Fruit fly (Drosophila melanogaster) whole organism, embryonic: ENCODE measurements around the gene MsrA.

Source experiments
- Asciz ChIP-seq: fragments of 200-800 bp; sonication (Bioruptor generic); optimal IDR thresholded peaks from 2 replicates; lab custom pipeline; 2017; ENCODE audit warnings: missing biosample characterization, mild to moderate bottlenecking, missing genetic modification characterization, missing genetic modification reagents
- Atf3 ChIP-seq: fragments of 200-800 bp; sonication (Bioruptor generic); optimal IDR thresholded peaks from 3 replicates; lab custom pipeline; 2016; ENCODE audit warnings: missing biosample characterization, missing genetic modification characterization
- CG11504 ChIP-seq: fragments of 200-800 bp; sonication (Bioruptor generic); optimal IDR thresholded peaks from 3 replicates; lab custom pipeline; 2019; ENCODE audit warnings: missing biosample characterization, mild to moderate bottlenecking, missing genetic modification characterization, moderate library complexity
- CG12769 ChIP-seq: fragments of 200-800 bp; sonication (Bioruptor generic); optimal IDR thresholded peaks from 2 replicates; lab custom pipeline; 2019; ENCODE audit warnings: missing biosample characterization, mild to moderate bottlenecking, missing genetic modification characterization, moderate library complexity
- CG13123 ChIP-seq: fragments of 200-800 bp; sonication (Bioruptor generic); optimal IDR thresholded peaks from 2 replicates; lab custom pipeline; 2016; ENCODE audit warnings: missing biosample characterization, missing genetic modification characterization
- CG13296 ChIP-seq: fragments of 200-800 bp; sonication (Bioruptor generic); optimal IDR thresholded peaks from 3 replicates; lab custom pipeline; 2018; ENCODE audit warnings: missing biosample characterization, mild to moderate bottlenecking, missing genetic modification characterization
- CG14441 ChIP-seq: fragments of 200-800 bp; sonication (Bioruptor generic); IDR thresholded peaks from 2 replicates; pipeline ENCODE4 v1.3.6; 2022; ENCODE audit warnings: missing biosample characterization, missing genetic modification characterization
- CG17361 ChIP-seq: fragments of 200-800 bp; sonication (Bioruptor generic); IDR thresholded peaks from 3 replicates; pipeline ENCODE4 v1.3.6; 2022; ENCODE audit warnings: missing biosample characterization, missing genetic modification characterization
- CG31441 ChIP-seq: fragments of 200-800 bp; sonication (Bioruptor generic); IDR thresholded peaks from 2 replicates; pipeline ENCODE4 v1.3.6; 2022; ENCODE audit warnings: missing biosample characterization, missing genetic modification characterization
- D19B ChIP-seq: fragments of 200-800 bp; sonication (Bioruptor generic); optimal IDR thresholded peaks from 2 replicates; lab custom pipeline; 2017; ENCODE audit warnings: missing biosample characterization, mild to moderate bottlenecking, missing genetic modification characterization
- Dll ChIP-seq: fragments of 200-800 bp; sonication (Bioruptor generic); IDR thresholded peaks from 4 replicates; pipeline ENCODE4 v1.3.6; 2022; ENCODE audit warnings: missing biosample characterization, missing genetic modification characterization; ENCODE audit not compliant: partially characterized antibody
- Ets65A ChIP-seq: fragments of 200-800 bp; sonication (Bioruptor generic); peaks from one replicate; lab custom pipeline; 2016; ENCODE audit warnings: missing biosample characterization, missing genetic modification characterization
- GATAe ChIP-seq: fragments of 200-800 bp; sonication (Bioruptor generic); conservative IDR thresholded peaks from 2 replicates; pipeline ENCODE4 v1.3.6; 2022; ENCODE audit warnings: missing biosample characterization, missing genetic modification characterization
- H2.0 ChIP-seq: fragments of 200-800 bp; sonication (Bioruptor generic); IDR thresholded peaks from 2 replicates; pipeline ENCODE4 v1.3.6; 2022; ENCODE audit warnings: missing biosample characterization, missing genetic modification characterization
- HLH3B ChIP-seq: fragments of 200-800 bp; sonication (Bioruptor generic); IDR thresholded peaks from 2 replicates; pipeline ENCODE4 v1.3.6; 2022; ENCODE audit warnings: missing biosample characterization, missing genetic modification characterization
- HLH4C ChIP-seq: fragments of 200-800 bp; sonication (Bioruptor generic); IDR thresholded peaks from 3 replicates; pipeline ENCODE4 v1.3.6; 2022; ENCODE audit warnings: missing biosample characterization, missing genetic modification characterization; ENCODE audit not compliant: partially characterized antibody
- HmgD ChIP-seq: fragments of 200-800 bp; sonication (Bioruptor generic); optimal IDR thresholded peaks from 3 replicates; lab custom pipeline; 2016; ENCODE audit warnings: missing biosample characterization, missing genetic modification characterization
- Lpt ChIP-seq: fragments of >200 bp; optimal IDR thresholded peaks from 2 replicates; lab custom pipeline; 2018; ENCODE audit warnings: missing biosample characterization, missing genetic modification characterization
- MESR4 ChIP-seq: fragments of 200-800 bp; sonication (Bioruptor generic); optimal IDR thresholded peaks from 2 replicates; lab custom pipeline; 2018; ENCODE audit warnings: missing biosample characterization, mild to moderate bottlenecking, missing genetic modification characterization, moderate library complexity
- MTF-1 ChIP-seq: fragments of 200-800 bp; sonication (Bioruptor generic); optimal IDR thresholded peaks from 2 replicates; lab custom pipeline; 2018; ENCODE audit warnings: missing biosample characterization, mild to moderate bottlenecking, missing genetic modification characterization, borderline replicate concordance
- Mad ChIP-seq: fragments of 200-800 bp; sonication (Bioruptor generic); optimal IDR thresholded peaks from 2 replicates; lab custom pipeline; 2016; ENCODE audit warnings: missing biosample characterization, missing genetic modification characterization
- Mes4 ChIP-seq: fragments of 200-800 bp; sonication (Bioruptor generic); optimal IDR thresholded peaks from 2 replicates; lab custom pipeline; 2016; ENCODE audit warnings: missing biosample characterization, missing genetic modification characterization
- NC2β ChIP-seq: fragments of 200-800 bp; sonication (Bioruptor generic); optimal IDR thresholded peaks from 2 replicates; lab custom pipeline; 2016; ENCODE audit warnings: missing biosample characterization, missing genetic modification characterization
- Opbp ChIP-seq: fragments of 200-800 bp; sonication (Bioruptor generic); IDR thresholded peaks from 3 replicates; pipeline ENCODE4 v1.3.6; 2022; ENCODE audit warnings: missing biosample characterization, missing genetic modification characterization; ENCODE audit not compliant: partially characterized antibody
- Rfx ChIP-seq: fragments of 200-800 bp; sonication (Bioruptor generic); IDR thresholded peaks from 2 replicates; pipeline ENCODE4 v1.3.6; 2022; ENCODE audit warnings: missing biosample characterization, missing genetic modification characterization
- bbx ChIP-seq: fragments of 200-800 bp; sonication (Bioruptor generic); IDR thresholded peaks from 2 replicates; pipeline ENCODE4 v1.3.6; 2022; ENCODE audit warnings: missing biosample characterization, missing genetic modification characterization; ENCODE audit not compliant: partially characterized antibody
- bigmax ChIP-seq: fragments of 200-800 bp; sonication (Bioruptor generic); optimal IDR thresholded peaks from 2 replicates; lab custom pipeline; 2018; ENCODE audit warnings: missing biosample characterization, mild to moderate bottlenecking, missing genetic modification characterization
- caup ChIP-seq: fragments of 200-800 bp; sonication (Bioruptor generic); optimal IDR thresholded peaks from 3 replicates; lab custom pipeline; 2017; ENCODE audit warnings: missing biosample characterization, mild to moderate bottlenecking, missing genetic modification characterization, moderate library complexity; ENCODE audit not compliant: severe bottlenecking
- chinmo ChIP-seq: fragments of 200-800 bp; sonication (Bioruptor generic); IDR thresholded peaks from 4 replicates; pipeline ENCODE4 v1.3.6; 2022; ENCODE audit warnings: missing biosample characterization, missing genetic modification characterization; ENCODE audit not compliant: partially characterized antibody
- dmrt99B ChIP-seq: fragments of 200-800 bp; sonication (Bioruptor generic); optimal IDR thresholded peaks from 2 replicates; lab custom pipeline; 2018; ENCODE audit warnings: missing biosample characterization, mild to moderate bottlenecking, missing genetic modification characterization, moderate library complexity
- ewg ChIP-seq: fragments of 200-800 bp; sonication (Bioruptor generic); optimal IDR thresholded peaks from 3 replicates; lab custom pipeline; 2017; ENCODE audit warnings: mild to moderate bottlenecking, missing biosample characterization, missing genetic modification reagents, missing genetic modification characterization
- gcm2 ChIP-seq: fragments of 200-800 bp; sonication (Bioruptor generic); optimal IDR thresholded peaks from 2 replicates; lab custom pipeline; 2016; ENCODE audit warnings: missing biosample characterization, missing genetic modification characterization
- gsb ChIP-seq: fragments of 200-800 bp; sonication (Bioruptor generic); IDR thresholded peaks from 2 replicates; pipeline ENCODE4 v1.3.6; 2022; ENCODE audit warnings: missing biosample characterization, missing genetic modification characterization
- maf-S ChIP-seq: fragments of 200-800 bp; sonication (Bioruptor generic); optimal IDR thresholded peaks from 2 replicates; lab custom pipeline; 2016; ENCODE audit warnings: missing biosample characterization, missing genetic modification characterization
- odd ChIP-seq: fragments of 200-800 bp; sonication (Bioruptor generic); optimal IDR thresholded peaks from 2 replicates; lab custom pipeline; 2017; ENCODE audit warnings: missing biosample characterization, mild to moderate bottlenecking, missing genetic modification characterization
- peb ChIP-seq: fragments of 200-800 bp; sonication (Bioruptor generic); IDR thresholded peaks from 2 replicates; pipeline ENCODE4 v1.3.6; 2022; ENCODE audit warnings: missing biosample characterization, missing genetic modification characterization
- ranshi ChIP-seq: fragments of 200-800 bp; sonication (Bioruptor generic); IDR thresholded peaks from 2 replicates; pipeline ENCODE4 v1.3.6; 2022; ENCODE audit warnings: missing biosample characterization, missing genetic modification characterization
- slbo ChIP-seq: fragments of 200-800 bp; sonication (Bioruptor generic); IDR thresholded peaks from 2 replicates; pipeline ENCODE4 v1.3.6; 2022; ENCODE audit warnings: missing biosample characterization, missing genetic modification characterization
- sna ChIP-seq: fragments of 200-800 bp; sonication (Bioruptor generic); IDR thresholded peaks from 2 replicates; pipeline ENCODE4 v1.3.6; 2022; ENCODE audit warnings: missing biosample characterization, missing genetic modification characterization; ENCODE audit not compliant: partially characterized antibody
- sug ChIP-seq: fragments of 200-800 bp; optimal IDR thresholded peaks from 2 replicates; lab custom pipeline; 2019; ENCODE audit warnings: missing biosample characterization, mild to moderate bottlenecking, missing genetic modification characterization, moderate library complexity
- tll ChIP-seq, 2 experiments: fragments of 200-800 bp in 1 of 2; fragments of >200 bp in 1 of 2; sonication (Bioruptor generic) in 1 of 2; optimal IDR thresholded peaks; 2 replicates each; lab custom pipeline; 2017 to 2019; ENCODE audit warnings: missing biosample characterization in 2 of 2, missing genetic modification characterization in 2 of 2, mild to moderate bottlenecking in 1 of 2, moderate library complexity in 1 of 2
- tup ChIP-seq: fragments of 200-800 bp; sonication (Bioruptor generic); optimal IDR thresholded peaks from 2 replicates; lab custom pipeline; 2016; ENCODE audit warnings: missing biosample characterization, mild to moderate bottlenecking, missing genetic modification characterization, moderate library complexity
- twi ChIP-seq: fragments of 200-800 bp; optimal IDR thresholded peaks from 2 replicates; lab custom pipeline; 2019; ENCODE audit warnings: missing biosample characterization, mild to moderate bottlenecking, missing genetic modification characterization, moderate library complexity
- unc-4 ChIP-seq: fragments of 200-800 bp; sonication (Bioruptor generic); IDR thresholded peaks from 2 replicates; pipeline ENCODE4 v1.3.6; 2022; ENCODE audit warnings: missing biosample characterization, missing genetic modification characterization; ENCODE audit not compliant: partially characterized antibody
- vvl ChIP-seq: fragments of 200-800 bp; sonication (Bioruptor generic); IDR thresholded peaks from 2 replicates; pipeline ENCODE4 v1.3.6; 2022; ENCODE audit warnings: missing biosample characterization, missing genetic modification characterization
- yki ChIP-seq: fragments of >200 bp; optimal IDR thresholded peaks from 3 replicates; lab custom pipeline; 2018
- zf30C ChIP-seq: fragments of 200-800 bp; sonication (Bioruptor generic); optimal IDR thresholded peaks from 3 replicates; lab custom pipeline; 2018; ENCODE audit warnings: missing biosample characterization, mild to moderate bottlenecking, missing genetic modification characterization

The MsrA gene

dm6 chr3L:15544455-15545415 is 33.9 kb downstream of the MsrA start (continued):
- 0 out of 2 replicates have a peak, but pooled peaks have one; percentile 6 for TF ChIP-seq ranshi (GFP tag; lab: Robert Waterston, UW)
- no peak for TF ChIP-seq caup (GFP tag; lab: Kevin White, UChicago)
- TF ChIP-seq odd (GFP tag; lab: Kevin White, UChicago): no peak
- TF ChIP-seq CG11504 (tag; lab: Kevin White, UChicago): peak; percentile 21
- no peak for TF ChIP-seq D19B
- TF ChIP-seq vvl: peak; percentile 12; the same call in 1 of the 2 replicates
- no peak for TF ChIP-seq bbx (GFP tag; lab: Robert Waterston, UW)
- TF ChIP-seq unc-4 (GFP tag; lab: Robert Waterston, UW): no peak
- TF ChIP-seq HLH3B (GFP tag; lab: Robert Waterston, UW): no peak
- peak; percentile 26 for TF ChIP-seq Asciz (GFP tag; lab: Kevin White, UChicago)
- no peak for TF ChIP-seq Dll (GFP tag; lab: Robert Waterston, UW)
- TF ChIP-seq twi (tag; lab: Kevin White, UChicago): no peak
- 0 out of 2 replicates have a peak, but pooled peaks have one; percentile 17 for TF ChIP-seq CG31441 (GFP tag; lab: Robert Waterston, UW)
- TF ChIP-seq CG13123 (GFP tag; lab: Kevin White, UChicago): no peak
- TF ChIP-seq gsb: no peak
- no peak for TF ChIP-seq MESR4 (GFP tag; lab: Kevin White, UChicago)
- TF ChIP-seq gcm2 (GFP tag; lab: Kevin White, UChicago): no peak
- TF ChIP-seq Mes4: no peak
- 0 out of 3 replicates have a peak, but pooled peaks have one; percentile 12 for TF ChIP-seq Opbp (GFP tag; lab: Robert Waterston, UW)
- no peak for TF ChIP-seq peb (GFP tag; lab: Robert Waterston, UW)
- TF ChIP-seq bigmax (GFP tag; lab: Kevin White, UChicago): no peak
- no peak for TF ChIP-seq ewg
- TF ChIP-seq HmgD (GFP tag; lab: Kevin White, UChicago): no peak
- TF ChIP-seq HLH4C (GFP tag; lab: Robert Waterston, UW): no peak
- TF ChIP-seq CG17361 (GFP tag; lab: Robert Waterston, UW): peak; percentile 41; the same call in 2 of the 3 replicates
- TF ChIP-seq Lpt (GFP tag; lab: Kevin White, UChicago): no peak
- no peak for TF ChIP-seq MTF-1 (GFP tag; lab: Kevin White, UChicago)
- TF ChIP-seq maf-S (GFP tag; lab: Kevin White, UChicago): no peak
- TF ChIP-seq Atf3 (GFP tag; lab: Kevin White, UChicago): no peak
- no peak for TF ChIP-seq CG13296 (GFP tag; lab: Kevin White, UChicago)
- no peak for TF ChIP-seq sna (GFP tag; lab: Robert Waterston, UW)
- TF ChIP-seq zf30C (GFP tag; lab: Kevin White, UChicago): peak; percentile 45
- peak; percentile 20 for TF ChIP-seq dmrt99B (tag; lab: Kevin White, UChicago)
- peak; percentile 60 for TF ChIP-seq Ets65A
- no peak for TF ChIP-seq CG14441

- TF ChIP-seq NC2β (GFP tag; lab: Kevin White, UChicago): no peak
- TF ChIP-seq yki: no peak
- no peak for TF ChIP-seq tll (GFP tag; optimal IDR thresholded peaks at IDR 0.05; lab: Kevin White, UChicago)
- TF ChIP-seq tup (GFP tag; lab: Kevin White, UChicago): no peak
- TF ChIP-seq CG12769 (tag; lab: Kevin White, UChicago): peak; percentile 2
- 0 out of 2 replicates have a peak, but pooled peaks have one; percentile 18 for TF ChIP-seq GATAe
- no peak for TF ChIP-seq Rfx (GFP tag; lab: Robert Waterston, UW)
- no peak for TF ChIP-seq slbo
- TF ChIP-seq sug: peak; percentile 72
- no peak for TF ChIP-seq CG14441
- no peak for TF ChIP-seq Mad
- no peak for TF ChIP-seq gcm2 (GFP tag; lab: Kevin White, UChicago)
- 0 out of 4 replicates have a peak, but pooled peaks have one; percentile 59 for TF ChIP-seq chinmo (GFP tag; lab: Robert Waterston, UW)
- TF ChIP-seq H2.0: no peak
Measured at dm6 chr3L:15547187-15547790, 36.4 kb downstream of the MsrA start.
